Worm (Caenorhabditis elegans) whole organism, L1 larva: ENCODE results near the gene str-262.

Source experiments
- ces-1 ChIP-seq: fragments of 150-350 bp; optimal IDR thresholded peaks from 2 replicates; lab custom pipeline; 2014; ENCODE audit warnings: missing biosample characterization, missing genetic modification reagents, missing genetic modification characterization
- lin-13 ChIP-seq: fragments of 150-350 bp; optimal IDR thresholded peaks from 2 replicates; lab custom pipeline; 2014; ENCODE audit warnings: missing biosample characterization, missing genetic modification reagents, missing genetic modification characterization

DNA sequence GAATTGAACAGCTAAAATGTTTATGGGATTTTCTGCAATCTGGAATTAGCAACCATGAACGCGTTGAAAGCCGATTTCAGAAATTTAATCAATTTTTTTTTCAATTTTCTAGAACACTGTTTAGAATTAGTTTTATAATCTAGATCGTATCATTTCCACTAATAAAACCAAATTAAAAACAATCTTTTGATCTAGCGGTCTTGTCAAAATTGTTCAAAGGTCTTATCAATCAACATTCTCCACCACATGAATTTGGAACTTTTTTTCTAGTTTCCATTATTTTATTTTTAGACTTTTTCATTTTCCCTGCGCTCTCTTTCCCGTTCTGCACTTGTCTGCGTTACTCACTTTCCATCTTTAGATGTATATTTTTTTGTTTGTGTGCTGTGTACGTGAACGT, 9.8 kb upstream of the str-262 start, which contains the start of gene srp-2:
- TF ChIP-seq lin-13 (GFP tag; lab: Kevin White, UChicago) = no peak
- TF ChIP-seq ces-1 = no peak
